Worm (Caenorhabditis elegans): ENCODE results near the gene cpg-19.

cpg-19 gene

ce11 chrX:16662723-16663122, 41.1 kb downstream of the cpg-19 start, which contains the start of gene F43B10.1:
F43B10.1 (minus strand) TSS chrX:16662823.
- TF ChIP-seq F13H6.1 (tag; optimal IDR thresholded peaks at IDR 0.05) (no peak), ama-1 (optimal IDR thresholded peaks at IDR 0.05) (no peak), ztf-11 (tag; optimal IDR thresholded peaks at IDR 0.05) (no peak), sem-4 (tag; optimal IDR thresholded peaks at IDR 0.05) (no peak), unc-55 (GFP tag; optimal IDR thresholded peaks at IDR 0.05) (no peak)

- TF ChIP-seq zag-1 (tag; optimal IDR thresholded peaks at IDR 0.05) (no peak), ztf-4 (tag; optimal IDR thresholded peaks at IDR 0.05) (no peak), skn-1 (tag; optimal IDR thresholded peaks at IDR 0.05) (no peak), ZK546.5 (tag; optimal IDR thresholded peaks at IDR 0.05) (no peak), lin-13 (GFP tag; optimal IDR thresholded peaks at IDR 0.05) (no peak), lin-11 (tag; optimal IDR thresholded peaks at IDR 0.05) (no peak)
These were observed 45.9 kb downstream of the cpg-19 start for ce11 chrX:16667515-16667914.

ce11 chrX:16669106-16669505, 47.5 kb downstream of the cpg-19 start:
- TF ChIP-seq fos-1 (tag; optimal IDR thresholded peaks at IDR 0.05) (peak; percentile 56), C34F6.9 (tag; optimal IDR thresholded peaks at IDR 0.05) (no peak), F13H6.1 (tag; optimal IDR thresholded peaks at IDR 0.05) (peak; percentile 2), sma-3 (GFP tag; optimal IDR thresholded peaks at IDR 0.05) (no peak)

ce11 chrX:16671234-16671633, 49.6 kb downstream of the cpg-19 start:
- TF ChIP-seq blmp-1 (tag; optimal IDR thresholded peaks at IDR 0.05; ENCODE audit: insufficient read depth) = no peak
